Fruit fly (Drosophila melanogaster): ENCODE data around the gene CG1236.

CG1236 gene

dm6 chr3R:5742278-5743196, 6.0 kb downstream of the CG1236 start, which contains the start of the genes Sym and Madm (continued):
- TF ChIP-seq hbn (GFP tag; IDR thresholded peaks at IDR 0.05; ENCODE audit: partially characterized antibody): peak; percentile 69
- peak; percentile 56 for TF ChIP-seq CoRest (tag; optimal IDR thresholded peaks at IDR 0.05)
- TF ChIP-seq CG3281 (GFP tag; optimal IDR thresholded peaks at IDR 0.05): peak; percentile 24
- no peak for TF ChIP-seq rib (GFP tag; IDR thresholded peaks at IDR 0.05)
- TF ChIP-seq CG17359 (tag; optimal IDR thresholded peaks at IDR 0.05): no peak
- TF ChIP-seq CG14710 (tag; optimal IDR thresholded peaks at IDR 0.05): peak; percentile 68
- no peak for TF ChIP-seq Atf-2 (GFP tag; optimal IDR thresholded peaks at IDR 0.05)
- 0 out of 2 replicates have a peak, but pooled peaks have one; percentile 20 for TF ChIP-seq CG14441 (GFP tag; IDR thresholded peaks at IDR 0.05)
- peak; percentile 5; the same call in 1 of the 2 replicates for TF ChIP-seq HLH3B (GFP tag; IDR thresholded peaks at IDR 0.05)
- TF ChIP-seq tup (GFP tag; optimal IDR thresholded peaks at IDR 0.05): no peak
- TF ChIP-seq Bteb2 (GFP tag; optimal IDR thresholded peaks at IDR 0.05): peak; percentile 20
- TF ChIP-seq CTCF (GFP tag; optimal IDR thresholded peaks at IDR 0.05): no peak
- TF ChIP-seq Poxn (GFP tag; IDR thresholded peaks at IDR 0.05): no peak
- TF ChIP-seq scrt (GFP tag; optimal IDR thresholded peaks at IDR 0.05): peak; percentile 22
- TF ChIP-seq CG7963 (GFP tag; IDR thresholded peaks at IDR 0.05; ENCODE audit: partially characterized antibody): peak; percentile 69; the same call in 2 of the 3 replicates
- peak; percentile 29 for TF ChIP-seq Camta (GFP tag; optimal IDR thresholded peaks at IDR 0.05)
- TF ChIP-seq CG6791 (GFP tag; IDR thresholded peaks at IDR 0.05; ENCODE audit: partially characterized antibody): peak; percentile 64
- peak; percentile 44 for TF ChIP-seq CG8924 (tag; optimal IDR thresholded peaks at IDR 0.05)
- TF ChIP-seq CG12155 (GFP tag; optimal IDR thresholded peaks at IDR 0.05): peak; percentile 16
- no peak for TF ChIP-seq Tbp (GFP tag; optimal IDR thresholded peaks at IDR 0.05)
- TF ChIP-seq Nf-YB (GFP tag; optimal IDR thresholded peaks at IDR 0.05): no peak
- peak; percentile 24; the same call in 1 of the 2 replicates for TF ChIP-seq lmd (GFP tag; IDR thresholded peaks at IDR 0.05)
- TF ChIP-seq kay (GFP tag; optimal IDR thresholded peaks at IDR 0.05): peak; percentile 4
- peak; percentile 62 for TF ChIP-seq Xbp1 (GFP tag; optimal IDR thresholded peaks at IDR 0.05)
- peak; percentile 55 for TF ChIP-seq sug (tag; optimal IDR thresholded peaks at IDR 0.05)
- peak; percentile 14; the same call in 1 of the 3 replicates for TF ChIP-seq Aef1 (GFP tag; IDR thresholded peaks at IDR 0.05)
- TF ChIP-seq CG6272 (GFP tag; IDR thresholded peaks at IDR 0.05): peak; percentile 53; the same call in 1 of the 2 replicates
- peak; percentile 13 for TF ChIP-seq Dad (GFP tag; optimal IDR thresholded peaks at IDR 0.05)
- TF ChIP-seq CG16815 (GFP tag; optimal IDR thresholded peaks at IDR 0.05): peak; percentile 1
- no peak for TF ChIP-seq Jarid2 (GFP tag; optimal IDR thresholded peaks at IDR 0.05)
- TF ChIP-seq Bgb (GFP tag; IDR thresholded peaks at IDR 0.05; ENCODE audit: partially characterized antibody): peak; percentile 78
- TF ChIP-seq jumu (GFP tag; optimal IDR thresholded peaks at IDR 0.05): peak; percentile 22
- peak; percentile 19 for TF ChIP-seq Antp (GFP tag; optimal IDR thresholded peaks at IDR 0.05)
- TF ChIP-seq CG11560 (tag; IDR thresholded peaks at IDR 0.05): no peak
- TF ChIP-seq CG18262 (tag; optimal IDR thresholded peaks at IDR 0.05): peak; percentile 39
- TF ChIP-seq gro (GFP tag; optimal IDR thresholded peaks at IDR 0.05): peak; percentile 63
- peak; percentile 50 for TF ChIP-seq zen (tag; optimal IDR thresholded peaks at IDR 0.05)
- TF ChIP-seq ems (GFP tag; optimal IDR thresholded peaks at IDR 0.05): no peak
- TF ChIP-seq Neu2 (GFP tag; optimal IDR thresholded peaks at IDR 0.05; ENCODE audit: borderline replicate concordance): peak; percentile 7
- no peak for TF ChIP-seq CG31388 (GFP tag; optimal IDR thresholded peaks at IDR 0.05)
- TF ChIP-seq repo (GFP tag; optimal IDR thresholded peaks at IDR 0.05): peak; percentile 7
- no peak for TF ChIP-seq croc (GFP tag; conservative IDR thresholded peaks at IDR 0.05)
- TF ChIP-seq da (GFP tag; optimal IDR thresholded peaks at IDR 0.05): no peak
- peak; percentile 54 for TF ChIP-seq CHES-1-like (GFP tag; optimal IDR thresholded peaks at IDR 0.05)
- TF ChIP-seq CG1024 (GFP tag; IDR thresholded peaks at IDR 0.05): no peak
- TF ChIP-seq h (optimal IDR thresholded peaks at IDR 0.05): no peak
- TF ChIP-seq Blimp-1 (GFP tag; optimal IDR thresholded peaks at IDR 0.05): no peak
- peak; percentile 95 for TF ChIP-seq CG4617 (GFP tag; optimal IDR thresholded peaks at IDR 0.05; ENCODE audit: borderline replicate concordance)
- TF ChIP-seq CG2199 (GFP tag; IDR thresholded peaks at IDR 0.05): no peak

Data from whole organism, embryonic.